Comparison of ENCODE assay signal across 2 fruit fly cellular contexts in genomic region chr3L:7149827-7150226, dm6.
TF ChIP-seq lines count a peak whose summit lies in the region.

No protein-coding gene starts in this region.

TF ChIP-seq in whole organism, embryonic, 481 proteins besides CTCF, POLR2A, EP300 and RAD21 (continued from another document):
- TF ChIP-seq CG17328 (GFP tag; IDR thresholded peaks at IDR 0.05; lab: Robert Waterston, UW) (0 out of 2 replicates have a peak, but pooled peaks have one; percentile 7), nmo (GFP tag; optimal IDR thresholded peaks at IDR 0.05; lab: Kevin White, UChicago) (peak; percentile 31), Hr78 (GFP tag; optimal IDR thresholded peaks at IDR 0.05; lab: Kevin White, UChicago) (no peak), crc (GFP tag; optimal IDR thresholded peaks at IDR 0.05; lab: Kevin White, UChicago) (no peak), Eip74EF (GFP tag; optimal IDR thresholded peaks at IDR 0.05; lab: Kevin White, UChicago) (peak in 1 of 2 experiments; percentile 17), phol (tag; optimal IDR thresholded peaks at IDR 0.05; lab: Kevin White, UChicago) (peak; percentile 33), pum (GFP tag; optimal IDR thresholded peaks at IDR 0.05; lab: Kevin White, UChicago) (no peak), CG17829 (tag; optimal IDR thresholded peaks at IDR 0.05; lab: Kevin White, UChicago) (peak; percentile 4), row (GFP tag; IDR thresholded peaks at IDR 0.05; lab: Robert Waterston, UW) (peak; percentile 25; the same call in 1 of the 3 replicates), vvl (GFP tag; IDR thresholded peaks at IDR 0.05; lab: Robert Waterston, UW) (0 out of 2 replicates have a peak, but pooled peaks have one; percentile 18), CG17359 (tag; optimal IDR thresholded peaks at IDR 0.05; lab: Kevin White, UChicago) (peak; percentile 22), CG3847 (GFP tag; IDR thresholded peaks at IDR 0.05; lab: Robert Waterston, UW) (no peak), NfI (GFP tag; optimal IDR thresholded peaks at IDR 0.05; lab: Kevin White, UChicago) (no peak), gem (tag; optimal IDR thresholded peaks at IDR 0.05; lab: Kevin White, UChicago) (peak; percentile 5), CG15601 (tag; optimal IDR thresholded peaks at IDR 0.05; lab: Kevin White, UChicago) (peak; percentile 26), NK7.1 (GFP tag; optimal IDR thresholded peaks at IDR 0.05; lab: Kevin White, UChicago) (no peak), CG11696 (GFP tag; IDR thresholded peaks at IDR 0.05; lab: Robert Waterston, UW) (no peak), C15 (GFP tag; IDR thresholded peaks at IDR 0.05; lab: Robert Waterston, UW) (no peak), dmrt11E (tag; optimal IDR thresholded peaks at IDR 0.05; lab: Kevin White, UChicago) (peak; percentile 47), Ets65A (GFP tag; lab: Kevin White, UChicago) (peak; percentile 16), ems (GFP tag; optimal IDR thresholded peaks at IDR 0.05; lab: Kevin White, UChicago) (no peak), Oli (tag; optimal IDR thresholded peaks at IDR 0.05; lab: Kevin White, UChicago) (peak; percentile 23), Ssrp (tag; optimal IDR thresholded peaks at IDR 0.05; lab: Kevin White, UChicago) (peak; percentile 34), chn (GFP tag; optimal IDR thresholded peaks at IDR 0.05; lab: Kevin White, UChicago) (no peak), emc (GFP tag; optimal IDR thresholded peaks at IDR 0.05; lab: Kevin White, UChicago) (no peak), zfh2 (GFP tag; optimal IDR thresholded peaks at IDR 0.05; lab: Kevin White, UChicago) (no peak), CG10979 (tag; optimal IDR thresholded peaks at IDR 0.05; lab: Kevin White, UChicago) (peak; percentile 7), CG11504 (tag; optimal IDR thresholded peaks at IDR 0.05; lab: Kevin White, UChicago) (peak; percentile 38)

TF ChIP-seq in whole organism, prepupa, 60 proteins besides CTCF, POLR2A, EP300 and RAD21 (continued from another document):
- TF ChIP-seq Sox15 (GFP tag; optimal IDR thresholded peaks at IDR 0.05; lab: Kevin White, UChicago): peak; percentile 28
- TF ChIP-seq Lpt (GFP tag; optimal IDR thresholded peaks at IDR 0.05; lab: Kevin White, UChicago): peak; percentile 66
- TF ChIP-seq svp (GFP tag; lab: Kevin White, UChicago): no peak
- peak; percentile 67 for TF ChIP-seq CG9139 (GFP tag; optimal IDR thresholded peaks at IDR 0.05; lab: Kevin White, UChicago)
- no peak for TF ChIP-seq vri (GFP tag; optimal IDR thresholded peaks at IDR 0.05; lab: Kevin White, UChicago)
- TF ChIP-seq Eip93F (GFP tag; optimal IDR thresholded peaks at IDR 0.05; lab: Kevin White, UChicago): no peak
- TF ChIP-seq Hr4 (GFP tag; optimal IDR thresholded peaks at IDR 0.05; lab: Kevin White, UChicago): peak; percentile 77
- TF ChIP-seq CG8119 (GFP tag; IDR thresholded peaks at IDR 0.05; lab: Robert Waterston, UW): peak; percentile 89
- TF ChIP-seq spab (GFP tag; optimal IDR thresholded peaks at IDR 0.05; lab: Kevin White, UChicago): peak; percentile 82
- peak; percentile 74 for TF ChIP-seq fd59A (GFP tag; optimal IDR thresholded peaks at IDR 0.05; lab: Kevin White, UChicago)
- TF ChIP-seq esn (GFP tag; optimal IDR thresholded peaks at IDR 0.05; lab: Kevin White, UChicago): peak; percentile 59
- TF ChIP-seq CG34406 (GFP tag; optimal IDR thresholded peaks at IDR 0.05; lab: Kevin White, UChicago): peak; percentile 78
- peak; percentile 81 for TF ChIP-seq CG3919 (GFP tag; optimal IDR thresholded peaks at IDR 0.05; lab: Kevin White, UChicago)
- TF ChIP-seq Gug (GFP tag; IDR thresholded peaks at IDR 0.05; lab: Robert Waterston, UW): peak; percentile 22; the same call in 1 of the 2 replicates
- peak; percentile 82 for TF ChIP-seq CG8632 (GFP tag; optimal IDR thresholded peaks at IDR 0.05; lab: Kevin White, UChicago)
- no peak for TF ChIP-seq fd85E (GFP tag; optimal IDR thresholded peaks at IDR 0.05; lab: Kevin White, UChicago)
- TF ChIP-seq CG31627 (GFP tag; optimal IDR thresholded peaks at IDR 0.05; lab: Kevin White, UChicago): peak; percentile 9
- peak; percentile 62 for TF ChIP-seq CG7368 (GFP tag; optimal IDR thresholded peaks at IDR 0.05; lab: Kevin White, UChicago)
- peak; percentile 70 for TF ChIP-seq net (GFP tag; optimal IDR thresholded peaks at IDR 0.05; lab: Kevin White, UChicago)
- peak; percentile 84 for TF ChIP-seq CG10631 (GFP tag; optimal IDR thresholded peaks at IDR 0.05; lab: Kevin White, UChicago)
- peak; percentile 35 for TF ChIP-seq lz (GFP tag; optimal IDR thresholded peaks at IDR 0.05; lab: Kevin White, UChicago)
- TF ChIP-seq CG32006 (GFP tag; optimal IDR thresholded peaks at IDR 0.05; lab: Kevin White, UChicago): peak; percentile 93
- peak; percentile 24 for TF ChIP-seq Smox (GFP tag; optimal IDR thresholded peaks at IDR 0.05; lab: Kevin White, UChicago)
- peak; percentile 98 for TF ChIP-seq dsx (GFP tag; optimal IDR thresholded peaks at IDR 0.05; lab: Kevin White, UChicago; ENCODE audit: poor library complexity, severe bottlenecking)
- TF ChIP-seq CG16779 (tag; optimal IDR thresholded peaks at IDR 0.05; lab: Kevin White, UChicago): peak; percentile 59
- peak; percentile 82 for TF ChIP-seq OdsH (GFP tag; optimal IDR thresholded peaks at IDR 0.05; lab: Kevin White, UChicago)
- TF ChIP-seq Hr39 (GFP tag; optimal IDR thresholded peaks at IDR 0.05; lab: Kevin White, UChicago): peak; percentile 43
- TF ChIP-seq eg (GFP tag; IDR thresholded peaks at IDR 0.05; lab: Robert Waterston, UW): peak; percentile 71
- peak; percentile 82 for TF ChIP-seq achi (GFP tag; optimal IDR thresholded peaks at IDR 0.05; lab: Kevin White, UChicago)
- peak; percentile 48 for TF ChIP-seq CG8319 (GFP tag; optimal IDR thresholded peaks at IDR 0.05; lab: Kevin White, UChicago)
- TF ChIP-seq CG4318 (GFP tag; optimal IDR thresholded peaks at IDR 0.05; lab: Kevin White, UChicago): peak; percentile 86
- no peak for TF ChIP-seq CG6854 (GFP tag; optimal IDR thresholded peaks at IDR 0.05; lab: Kevin White, UChicago)
- TF ChIP-seq Blimp-1 (GFP tag; optimal IDR thresholded peaks at IDR 0.05; lab: Kevin White, UChicago): no peak
- peak; percentile 51 for TF ChIP-seq Met (GFP tag; optimal IDR thresholded peaks at IDR 0.05; lab: Kevin White, UChicago)
- peak; percentile 78 for TF ChIP-seq CG1621 (tag; optimal IDR thresholded peaks at IDR 0.05; lab: Kevin White, UChicago)
- peak; percentile 62 for TF ChIP-seq dac (GFP tag; optimal IDR thresholded peaks at IDR 0.05; lab: Kevin White, UChicago)
- no peak for TF ChIP-seq fkh (GFP tag; optimal IDR thresholded peaks at IDR 0.05; lab: Kevin White, UChicago)
TF ChIP-seq in whole organism, prepupa: peak in this region for 50.
